Worm (Caenorhabditis elegans): ENCODE results near the gene F23A7.5.

The F23A7.5 gene

DNA sequence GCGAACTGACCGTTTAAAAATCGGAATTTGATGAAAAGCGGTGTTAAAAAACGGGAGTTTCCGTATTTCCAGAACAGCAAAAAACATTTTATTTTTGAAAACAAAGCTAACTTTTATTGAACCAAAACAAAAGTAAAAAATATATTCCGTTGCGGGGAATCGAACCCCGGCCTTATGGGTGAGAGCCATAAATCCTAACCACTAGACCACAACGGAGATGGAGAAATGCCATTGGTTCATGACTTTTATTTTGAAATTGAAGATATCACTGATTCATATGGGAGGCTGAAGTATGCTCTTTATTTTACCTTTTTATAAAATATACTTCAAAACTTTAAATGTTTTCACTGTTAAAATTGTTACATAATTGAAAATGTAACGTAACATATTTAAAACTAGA lies 56.4 kb downstream of the F23A7.5 start:
- TF ChIP-seq tbx-37 (GFP tag; conservative IDR thresholded peaks at IDR 0.05) (no peak), tra-4 (tag; optimal IDR thresholded peaks at IDR 0.05) (no peak), ama-1 (optimal IDR thresholded peaks at IDR 0.05) (no peak)
